Fruit fly (Drosophila melanogaster) whole organism, embryonic: Measurements from ENCODE around the gene grass.

Experiments
- Adf1 ChIP-seq: fragments of 200-800 bp; sonication (Bioruptor generic); IDR thresholded peaks from 2 replicates; pipeline ENCODE4 v1.3.6; 2022; ENCODE audit warnings: missing biosample characterization, missing genetic modification characterization
- Atf3 ChIP-seq: fragments of 200-800 bp; sonication (Bioruptor generic); optimal IDR thresholded peaks from 3 replicates; lab custom pipeline; 2016; ENCODE audit warnings: missing biosample characterization, missing genetic modification characterization
- Blimp-1 ChIP-seq: fragments of 200-800 bp; sonication (Bioruptor generic); optimal IDR thresholded peaks from 3 replicates; lab custom pipeline; 2018; ENCODE audit warnings: missing biosample characterization, missing genetic modification characterization, mild to moderate bottlenecking, moderate library complexity, missing genetic modification reagents
- CG11247 ChIP-seq: fragments of 200-800 bp; sonication (Bioruptor generic); IDR thresholded peaks from 2 replicates; pipeline ENCODE4 v1.3.6; 2022; ENCODE audit warnings: missing biosample characterization, missing genetic modification characterization
- CG15269 ChIP-seq: fragments of 200-800 bp; sonication (Bioruptor generic); optimal IDR thresholded peaks from 2 replicates; lab custom pipeline; 2018; ENCODE audit warnings: missing biosample characterization, mild to moderate bottlenecking, missing genetic modification characterization, moderate library complexity
- CG1529 ChIP-seq: fragments of 200-800 bp; sonication (Bioruptor generic); optimal IDR thresholded peaks from 3 replicates; lab custom pipeline; 2018; ENCODE audit warnings: missing biosample characterization, missing genetic modification characterization
- CG17328 ChIP-seq: fragments of 200-800 bp; sonication (Bioruptor generic); IDR thresholded peaks from 2 replicates; pipeline ENCODE4 v1.3.6; 2022; ENCODE audit warnings: missing biosample characterization, missing genetic modification characterization
- CG17568 ChIP-seq: fragments of 200-800 bp; sonication (Bioruptor generic); optimal IDR thresholded peaks from 2 replicates; lab custom pipeline; 2018; ENCODE audit warnings: missing biosample characterization, mild to moderate bottlenecking, missing genetic modification characterization, moderate library complexity
- CG2199 ChIP-seq: fragments of 200-800 bp; sonication (Bioruptor generic); IDR thresholded peaks from 3 replicates; pipeline ENCODE4 v1.3.6; 2022; ENCODE audit warnings: missing biosample characterization, missing genetic modification characterization
- CG30020 ChIP-seq: fragments of 200-800 bp; optimal IDR thresholded peaks from 2 replicates; lab custom pipeline; 2019; ENCODE audit warnings: missing biosample characterization, mild to moderate bottlenecking, missing genetic modification characterization, moderate library complexity
- CG30403 ChIP-seq: fragments of 200-800 bp; sonication (Bioruptor generic); optimal IDR thresholded peaks from 3 replicates; lab custom pipeline; 2016; ENCODE audit warnings: missing biosample characterization, missing genetic modification characterization
- CG3065 ChIP-seq: fragments of 200-800 bp; sonication (Bioruptor generic); optimal IDR thresholded peaks from 2 replicates; lab custom pipeline; 2016; ENCODE audit warnings: missing biosample characterization, missing genetic modification characterization
- CG32532 ChIP-seq: fragments of 200-800 bp; sonication (Bioruptor generic); IDR thresholded peaks from 2 replicates; pipeline ENCODE4 v1.3.6; 2022; ENCODE audit warnings: missing biosample characterization, missing genetic modification characterization
- CG3726 ChIP-seq: fragments of 200-800 bp; sonication (Bioruptor generic); IDR thresholded peaks from 3 replicates; pipeline ENCODE4, ENCODE4 v1.3.6; 2022; ENCODE audit warnings: missing biosample characterization, missing genetic modification characterization
- CG4282 ChIP-seq: fragments of 200-800 bp; sonication (Bioruptor generic); optimal IDR thresholded peaks from 2 replicates; lab custom pipeline; 2016; ENCODE audit warnings: missing biosample characterization, missing genetic modification characterization
- CG4730 ChIP-seq: fragments of 200-800 bp; sonication (Bioruptor generic); IDR thresholded peaks from 2 replicates; pipeline ENCODE4 v1.3.6; 2022; ENCODE audit warnings: missing biosample characterization, missing genetic modification characterization
- CG8765 ChIP-seq: fragments of 200-800 bp; sonication (Bioruptor generic); IDR thresholded peaks from 2 replicates; pipeline ENCODE4 v1.3.6; 2022; ENCODE audit warnings: missing biosample characterization, missing genetic modification characterization
- CG8924 ChIP-seq: fragments of 200-800 bp; optimal IDR thresholded peaks from 3 replicates; lab custom pipeline; 2019; ENCODE audit warnings: missing biosample characterization, mild to moderate bottlenecking, missing genetic modification characterization, moderate library complexity
- CTCF ChIP-seq: fragments of 200-800 bp; sonication (Bioruptor generic); optimal IDR thresholded peaks from 2 replicates; lab custom pipeline; 2017; ENCODE audit warnings: missing biosample characterization, mild to moderate bottlenecking, missing genetic modification characterization, moderate library complexity
- Hr78 ChIP-seq, 2 experiments: fragments of 200-800 bp in 1 of 2; fragments of >200 bp in 1 of 2; sonication (Bioruptor generic) in 1 of 2; optimal IDR thresholded peaks; 2 replicates each; lab custom pipeline; 2017 to 2019; ENCODE audit warnings: missing biosample characterization in 2 of 2, missing genetic modification characterization in 2 of 2, mild to moderate bottlenecking in 1 of 2, moderate library complexity in 1 of 2
- Nf-YA ChIP-seq: fragments of 200-800 bp; sonication (Bioruptor generic); IDR thresholded peaks from 2 replicates; pipeline ENCODE4 v1.3.6; 2022; ENCODE audit warnings: missing biosample characterization, missing genetic modification characterization
- Nf-YB ChIP-seq: fragments of 200-800 bp; sonication (Bioruptor generic); optimal IDR thresholded peaks from 3 replicates; lab custom pipeline; 2019; ENCODE audit warnings: missing biosample characterization, mild to moderate bottlenecking, missing genetic modification characterization, moderate library complexity
- Opbp ChIP-seq: fragments of 200-800 bp; sonication (Bioruptor generic); IDR thresholded peaks from 3 replicates; pipeline ENCODE4 v1.3.6; 2022; ENCODE audit warnings: missing biosample characterization, missing genetic modification characterization; ENCODE audit not compliant: partially characterized antibody
- Sry-β ChIP-seq: fragments of 200-800 bp; sonication (Bioruptor generic); optimal IDR thresholded peaks from 2 replicates; lab custom pipeline; 2018; ENCODE audit warnings: missing biosample characterization, mild to moderate bottlenecking, missing genetic modification characterization, moderate library complexity
- bcd ChIP-seq: fragments of 200-800 bp; sonication (Bioruptor generic); optimal IDR thresholded peaks from 2 replicates; lab custom pipeline; 2017; ENCODE audit warnings: missing biosample characterization, mild to moderate bottlenecking, missing genetic modification characterization
- crol ChIP-seq: fragments of 200-800 bp; sonication (Bioruptor generic); IDR thresholded peaks from 2 replicates; pipeline ENCODE4 v1.3.6; 2022; ENCODE audit warnings: missing biosample characterization, missing genetic modification characterization
- crp ChIP-seq, 2 experiments: fragments of 200-800 bp; sonication (Bioruptor generic); optimal IDR thresholded peaks; 2 replicates in 1 of 2; 3 replicates in 1 of 2; lab custom pipeline; 2017; ENCODE audit warnings: missing biosample characterization in 2 of 2, missing genetic modification characterization in 2 of 2, mild to moderate bottlenecking in 1 of 2, moderate library complexity in 1 of 2
- disco-r ChIP-seq: fragments of 200-800 bp; sonication (Bioruptor generic); optimal IDR thresholded peaks from 2 replicates; lab custom pipeline; 2016; ENCODE audit warnings: missing biosample characterization, missing genetic modification characterization
- dpn ChIP-seq, 2 experiments: fragments of 200-800 bp; sonication (Bioruptor generic); optimal IDR thresholded peaks; 3 replicates each; lab custom pipeline; 2016; ENCODE audit warnings: missing biosample characterization in 2 of 2, missing genetic modification characterization in 2 of 2
- gsb-n ChIP-seq: fragments of 200-800 bp; sonication (Bioruptor generic); optimal IDR thresholded peaks from 3 replicates; lab custom pipeline; 2018; ENCODE audit warnings: missing biosample characterization, mild to moderate bottlenecking, missing genetic modification characterization
- her ChIP-seq: fragments of 200-800 bp; sonication (Bioruptor generic); optimal IDR thresholded peaks from 2 replicates; lab custom pipeline; 2016; ENCODE audit warnings: missing biosample characterization, missing genetic modification characterization
- hkb ChIP-seq, 2 experiments: fragments of 200-800 bp in 1 of 2; fragments of >200 bp in 1 of 2; sonication (Bioruptor generic) in 1 of 2; IDR thresholded peaks in 1 of 2; optimal IDR thresholded peaks in 1 of 2; 2 replicates each; pipeline versions ENCODE4 v1.3.6 to Lab custom; 2017 to 2022; ENCODE audit warnings: missing biosample characterization in 1 of 2, missing genetic modification characterization in 1 of 2
- insv ChIP-seq, 2 experiments: fragments of 200-800 bp; sonication (Bioruptor generic); optimal IDR thresholded peaks; 3 replicates each; lab custom pipeline; 2016 to 2018; ENCODE audit warnings: missing biosample characterization in 2 of 2, missing genetic modification characterization in 2 of 2
- jigr1 ChIP-seq: fragments of 200-800 bp; sonication (Bioruptor generic); IDR thresholded peaks from 3 replicates; pipeline ENCODE4 v1.3.6; 2022; ENCODE audit warnings: missing biosample characterization, missing genetic modification characterization
- lov ChIP-seq, 2 experiments: fragments of 200-800 bp in 1 of 2; fragments of >200 bp in 1 of 2; sonication (Bioruptor generic) in 1 of 2; IDR thresholded peaks in 1 of 2; optimal IDR thresholded peaks in 1 of 2; 2 replicates in 1 of 2; 3 replicates in 1 of 2; pipeline versions ENCODE4 v1.3.6 to Lab custom; 2017 to 2022; ENCODE audit warnings: missing biosample characterization in 1 of 2, missing genetic modification characterization in 1 of 2
- maf-S ChIP-seq: fragments of 200-800 bp; sonication (Bioruptor generic); optimal IDR thresholded peaks from 2 replicates; lab custom pipeline; 2016; ENCODE audit warnings: missing biosample characterization, missing genetic modification characterization
- mam ChIP-seq: fragments of 200-800 bp; sonication (Bioruptor generic); optimal IDR thresholded peaks from 3 replicates; lab custom pipeline; 2016; ENCODE audit warnings: missing biosample characterization, missing genetic modification characterization
- pros ChIP-seq: fragments of 200-800 bp; sonication (Bioruptor generic); optimal IDR thresholded peaks from 3 replicates; lab custom pipeline; 2019; ENCODE audit warnings: missing biosample characterization, mild to moderate bottlenecking, missing genetic modification characterization, moderate library complexity
- run ChIP-seq: fragments of 200-800 bp; sonication (Bioruptor generic); optimal IDR thresholded peaks from 3 replicates; lab custom pipeline; 2018; ENCODE audit warnings: missing biosample characterization, mild to moderate bottlenecking, missing genetic modification characterization
- salm ChIP-seq: fragments of 200-800 bp; sonication (Bioruptor generic); optimal IDR thresholded peaks from 2 replicates; lab custom pipeline; 2018; ENCODE audit warnings: missing biosample characterization, mild to moderate bottlenecking, missing genetic modification characterization
- shn ChIP-seq: fragments of 200-800 bp; sonication (Bioruptor generic); optimal IDR thresholded peaks from 3 replicates; lab custom pipeline; 2016; ENCODE audit warnings: missing biosample characterization, missing genetic modification characterization
- sob ChIP-seq: fragments of 200-800 bp; sonication (Bioruptor generic); IDR thresholded peaks from 2 replicates; pipeline ENCODE4 v1.3.6; 2022; ENCODE audit warnings: missing biosample characterization, missing genetic modification characterization
- unc-4 ChIP-seq: fragments of 200-800 bp; sonication (Bioruptor generic); IDR thresholded peaks from 2 replicates; pipeline ENCODE4 v1.3.6; 2022; ENCODE audit warnings: missing biosample characterization, missing genetic modification characterization; ENCODE audit not compliant: partially characterized antibody
- z ChIP-seq: fragments of 200-800 bp; sonication (Bioruptor generic); IDR thresholded peaks from 3 replicates; pipeline ENCODE4 v1.3.6; 2022; ENCODE audit warnings: missing biosample characterization, missing genetic modification characterization

grass gene

DNA sequence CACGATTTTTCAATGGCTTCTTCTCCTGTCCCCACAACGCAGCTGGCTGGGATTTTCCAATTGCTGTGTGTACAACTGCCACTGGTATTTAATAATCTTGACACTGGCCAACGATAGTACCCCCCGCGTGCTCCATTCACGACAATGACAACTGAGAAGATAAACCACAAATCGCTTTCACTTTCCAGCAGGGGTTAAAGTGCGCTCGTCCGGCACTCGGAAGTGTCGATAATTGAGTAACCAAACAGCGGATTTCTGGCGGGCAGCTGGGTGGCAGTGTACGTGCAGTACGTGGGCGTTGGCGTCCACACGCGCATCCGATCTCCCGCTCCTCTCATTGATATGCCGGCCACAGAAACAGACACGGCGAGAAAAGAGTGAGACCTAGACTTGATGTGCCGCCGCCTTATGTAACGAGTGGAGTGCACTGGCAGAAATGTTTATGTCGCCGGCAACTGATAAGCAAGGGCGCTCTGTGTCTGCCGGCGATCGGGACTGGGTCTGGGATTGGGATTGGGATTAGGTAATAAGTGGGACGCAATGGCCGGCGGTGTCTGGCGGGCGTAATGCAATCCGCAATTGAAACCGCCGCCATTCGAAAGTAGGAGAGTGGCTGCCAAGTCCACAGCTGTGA is 22.9 kb upstream of the grass start (continued):
- TF ChIP-seq bcd (GFP tag; lab: Kevin White, UChicago): no peak
- TF ChIP-seq CG30020 (tag; lab: Kevin White, UChicago): no peak
- no peak for TF ChIP-seq Sry-β
- peak in 1 of 2 experiments; percentile 92 for TF ChIP-seq Hr78 (GFP tag; optimal IDR thresholded peaks at IDR 0.05; lab: Kevin White, UChicago)
- TF ChIP-seq hkb (optimal IDR thresholded peaks at IDR 0.05; lab: Kevin White, UChicago): no peak
- TF ChIP-seq hkb (GFP tag; IDR thresholded peaks at IDR 0.05; lab: Robert Waterston, UW): peak; percentile 21; the same call in 1 of the 2 replicates
- TF ChIP-seq, all 482 proteins: peak for 10

DNA sequence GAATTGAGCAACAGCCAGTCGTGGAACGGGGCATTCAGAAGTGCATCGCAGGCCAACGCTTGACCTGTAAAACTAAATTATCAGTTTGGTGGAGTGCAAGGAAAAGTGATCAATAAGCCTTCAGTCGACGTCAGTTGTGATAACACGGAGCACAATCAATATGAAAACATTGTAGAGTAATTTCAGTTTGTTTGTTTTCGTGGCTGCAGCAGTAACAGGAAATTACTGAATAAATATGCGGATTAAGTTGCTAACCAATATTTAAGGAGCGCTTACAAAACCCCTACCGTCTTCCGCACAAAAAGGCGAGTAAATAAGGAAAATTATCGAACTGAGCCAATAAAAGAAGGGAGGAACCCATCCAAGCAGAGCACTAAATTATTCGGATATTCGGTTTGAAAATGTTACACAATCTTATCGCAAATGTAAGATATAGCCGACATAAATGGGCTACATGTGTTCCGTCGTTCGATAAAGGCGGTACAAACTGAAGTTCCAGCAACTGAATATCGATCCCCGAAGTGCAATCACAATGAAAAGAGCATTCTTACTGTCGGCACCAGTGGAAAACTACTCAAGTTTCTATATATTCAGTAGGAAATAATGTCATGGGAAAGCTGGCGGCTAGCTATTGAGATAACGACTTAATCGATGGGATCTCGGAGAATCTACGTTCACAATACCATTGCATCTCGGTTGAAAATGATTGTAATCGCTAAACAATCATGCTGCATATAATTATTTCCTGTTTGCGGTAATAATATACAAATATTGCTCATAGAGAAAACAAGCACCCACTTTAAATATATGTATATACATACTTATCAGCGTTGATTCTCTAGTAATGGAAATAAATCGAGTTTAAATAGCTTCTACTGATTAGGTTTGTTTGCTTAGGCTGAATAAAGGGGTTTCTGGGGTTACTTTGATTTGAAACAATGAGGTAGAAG is 21.8 kb upstream of the grass start:
- peak; percentile 25 for TF ChIP-seq her
- TF ChIP-seq Nf-YA (GFP tag; lab: Robert Waterston, UW): 0 out of 2 replicates have a peak, but pooled peaks have one; percentile 24
- TF ChIP-seq shn: peak; percentile 56
- peak in 1 of 2 experiments; percentile 2 for TF ChIP-seq insv (GFP tag; optimal IDR thresholded peaks at IDR 0.05; lab: Kevin White, UChicago)
- TF ChIP-seq gsb-n (tag; lab: Kevin White, UChicago): peak; percentile 86
- TF ChIP-seq CG32532 (GFP tag; lab: Robert Waterston, UW): no peak
- TF ChIP-seq dpn (GFP tag; optimal IDR thresholded peaks at IDR 0.05; lab: Kevin White, UChicago): peak in 1 of 2 experiments; percentile 54
- TF ChIP-seq sob (GFP tag; lab: Robert Waterston, UW): 0 out of 2 replicates have a peak, but pooled peaks have one; percentile 44
- TF ChIP-seq Nf-YB (GFP tag; lab: Kevin White, UChicago): peak; percentile 51
- TF ChIP-seq CG11247 (GFP tag; lab: Robert Waterston, UW): peak; percentile 37; the same call in 1 of the 2 replicates
- TF ChIP-seq mam: peak; percentile 20
- no peak for TF ChIP-seq CG8765 (GFP tag; lab: Robert Waterston, UW)
- TF ChIP-seq Atf3 (GFP tag; lab: Kevin White, UChicago): peak; percentile 70
- TF ChIP-seq Opbp (GFP tag; lab: Robert Waterston, UW): no peak
- TF ChIP-seq z (GFP tag; lab: Robert Waterston, UW): no peak
- TF ChIP-seq jigr1 (GFP tag; lab: Robert Waterston, UW): no peak
- TF ChIP-seq CG2199: 0 out of 3 replicates have a peak, but pooled peaks have one; percentile 70
- TF ChIP-seq pros (GFP tag; lab: Kevin White, UChicago): no peak
- TF ChIP-seq CG17568 (GFP tag; lab: Kevin White, UChicago): peak; percentile 77
- peak; percentile 46 for TF ChIP-seq CG15269 (tag; lab: Kevin White, UChicago)
- TF ChIP-seq crp (GFP tag; optimal IDR thresholded peaks at IDR 0.05; lab: Kevin White, UChicago): peak in 1 of 2 experiments; percentile 9
- no peak for TF ChIP-seq crol (GFP tag; lab: Robert Waterston, UW)
- peak; percentile 43 for TF ChIP-seq CG3065 (GFP tag; lab: Kevin White, UChicago)
- no peak for TF ChIP-seq Adf1 (GFP tag; lab: Robert Waterston, UW)
- peak; percentile 78 for TF ChIP-seq CG1529 (GFP tag; lab: Kevin White, UChicago)
- TF ChIP-seq CG17328 (GFP tag; lab: Robert Waterston, UW): peak; percentile 68
- peak; percentile 65 for TF ChIP-seq salm (tag; lab: Kevin White, UChicago)
- TF ChIP-seq CG3726 (GFP tag; lab: Robert Waterston, UW): no peak
- TF ChIP-seq Blimp-1 (GFP tag; lab: Kevin White, UChicago): peak; percentile 62
- TF ChIP-seq maf-S (GFP tag; lab: Kevin White, UChicago): peak; percentile 13
- TF ChIP-seq run (tag; lab: Kevin White, UChicago): peak; percentile 30
- TF ChIP-seq CG30403: no peak
- no peak for TF ChIP-seq unc-4 (GFP tag; lab: Robert Waterston, UW)
- TF ChIP-seq CG4282 (GFP tag; lab: Kevin White, UChicago): no peak
- peak; percentile 72 for TF ChIP-seq CG8924 (tag; lab: Kevin White, UChicago)
- TF ChIP-seq CTCF (GFP tag; lab: Kevin White, UChicago): peak; percentile 31
- peak; percentile 9 for TF ChIP-seq disco-r
- 0 out of 2 replicates have a peak, but pooled peaks have one; percentile 9 for TF ChIP-seq CG4730 (GFP tag; lab: Robert Waterston, UW)
- TF ChIP-seq lov (optimal IDR thresholded peaks at IDR 0.05; lab: Kevin White, UChicago): no peak
- peak; percentile 70; the same call in 1 of the 3 replicates for TF ChIP-seq lov (GFP tag; IDR thresholded peaks at IDR 0.05; lab: Robert Waterston, UW)
